Worm (Caenorhabditis elegans) whole organism, L2 larva: ENCODE results near the gene F38B7.3.

ENCODE experiments used
- F13H6.1 ChIP-seq: sonication (generic microtip); optimal IDR thresholded peaks from 2 replicates; lab custom pipeline; 2016; ENCODE audit warnings: missing genetic modification characterization, missing compliant biosample characterization
- R02D3.7 ChIP-seq: fragments of 150-350 bp; optimal IDR thresholded peaks from 2 replicates; lab custom pipeline; 2014; ENCODE audit warnings: missing biosample characterization, missing genetic modification characterization
- Y55F3AM.14 ChIP-seq: fragments of 200-800 bp; sonication (Bioruptor generic); optimal IDR thresholded peaks from 2 replicates; lab custom pipeline; 2018; ENCODE audit warnings: mild to moderate bottlenecking, missing genetic modification characterization, missing compliant biosample characterization
- alr-1 ChIP-seq: fragments of 150-350 bp; optimal IDR thresholded peaks from 2 replicates; lab custom pipeline; 2014; ENCODE audit warnings: missing biosample characterization, missing genetic modification characterization
- aly-2 ChIP-seq: fragments of 150-350 bp; optimal IDR thresholded peaks from 2 replicates; lab custom pipeline; 2014; ENCODE audit warnings: missing biosample characterization, missing genetic modification characterization
- ama-1 ChIP-seq: fragments of 150-350 bp; optimal IDR thresholded peaks from 2 replicates; lab custom pipeline; 2018; ENCODE audit warnings: inconsistent platforms
- blmp-1 ChIP-seq: sonication (generic microtip); optimal IDR thresholded peaks from 2 replicates; lab custom pipeline; 2017; ENCODE audit warnings: missing genetic modification characterization, mild to moderate bottlenecking, missing compliant biosample characterization, antibody characterized with exemption, moderate library complexity; ENCODE audit not compliant: insufficient read depth
- ceh-82 ChIP-seq: fragments of 150-350 bp; optimal IDR thresholded peaks from 2 replicates; lab custom pipeline; 2014; ENCODE audit warnings: missing biosample characterization, missing genetic modification characterization
- dmd-4 ChIP-seq: sonication (generic microtip); optimal IDR thresholded peaks from 2 replicates; lab custom pipeline; 2017; ENCODE audit warnings: missing biosample characterization, missing genetic modification characterization
- egl-27 ChIP-seq: sonication (generic microtip); optimal IDR thresholded peaks from 3 replicates; lab custom pipeline; 2017; ENCODE audit warnings: missing biosample characterization, missing genetic modification reagents, missing genetic modification characterization
- elt-1 ChIP-seq: fragments of 150-350 bp; optimal IDR thresholded peaks from 2 replicates; lab custom pipeline; 2014; ENCODE audit warnings: missing biosample characterization, missing genetic modification characterization
- elt-3 ChIP-seq: sonication (generic microtip); optimal IDR thresholded peaks from 2 replicates; lab custom pipeline; 2017; ENCODE audit warnings: missing biosample characterization, missing genetic modification characterization
- fos-1 ChIP-seq: fragments of 150-350 bp; optimal IDR thresholded peaks from 2 replicates; lab custom pipeline; 2014; ENCODE audit warnings: missing biosample characterization, missing genetic modification characterization
- gmeb-1 ChIP-seq: fragments of 150-350 bp; optimal IDR thresholded peaks from 2 replicates; lab custom pipeline; 2014; ENCODE audit warnings: missing biosample characterization, missing genetic modification characterization
- lin-11 ChIP-seq: fragments of 150-350 bp; sonication (generic microtip); optimal IDR thresholded peaks from 2 replicates; lab custom pipeline; 2014; ENCODE audit warnings: missing biosample characterization, missing genetic modification characterization, inconsistent platforms, mixed read lengths
- lin-13 ChIP-seq: fragments of 150-350 bp; optimal IDR thresholded peaks from 2 replicates; lab custom pipeline; 2014; ENCODE audit warnings: missing biosample characterization, missing genetic modification reagents, missing genetic modification characterization
- lsy-2 ChIP-seq, 2 experiments: fragments of 150-350 bp in 1 of 2; sonication (generic microtip) in 1 of 2; optimal IDR thresholded peaks; 2 replicates each; lab custom pipeline; 2014 to 2017; ENCODE audit warnings: missing biosample characterization in 2 of 2, missing genetic modification characterization in 2 of 2
- mab-5 ChIP-seq: fragments of 150-350 bp; optimal IDR thresholded peaks from 2 replicates; lab custom pipeline; 2014; ENCODE audit warnings: missing biosample characterization, missing genetic modification characterization
- mbf-1 ChIP-seq: sonication (generic microtip); optimal IDR thresholded peaks from 2 replicates; lab custom pipeline; 2017; ENCODE audit warnings: missing biosample characterization, missing genetic modification characterization
- nhr-10 ChIP-seq: sonication (generic microtip); optimal IDR thresholded peaks from 2 replicates; lab custom pipeline; 2017; ENCODE audit warnings: missing biosample characterization, missing genetic modification characterization
- nhr-12 ChIP-seq: fragments of 150-350 bp; optimal IDR thresholded peaks from 2 replicates; lab custom pipeline; 2014; ENCODE audit warnings: missing biosample characterization, missing genetic modification characterization
- nhr-129 ChIP-seq: fragments of 150-350 bp; optimal IDR thresholded peaks from 2 replicates; lab custom pipeline; 2014; ENCODE audit warnings: missing biosample characterization, missing genetic modification characterization
- nhr-23 ChIP-seq: fragments of 150-350 bp; optimal IDR thresholded peaks from 2 replicates; lab custom pipeline; 2014; ENCODE audit warnings: missing biosample characterization, missing genetic modification reagents, missing genetic modification characterization
- nhr-237 ChIP-seq: fragments of 150-350 bp; optimal IDR thresholded peaks from 2 replicates; lab custom pipeline; 2014; ENCODE audit warnings: missing biosample characterization, missing genetic modification characterization
- nhr-25 ChIP-seq: fragments of 150-350 bp; sonication (generic microtip); optimal IDR thresholded peaks from 3 replicates; lab custom pipeline; 2014; ENCODE audit warnings: missing biosample characterization, missing genetic modification characterization
- nhr-6 ChIP-seq: fragments of 150-350 bp; optimal IDR thresholded peaks from 2 replicates; lab custom pipeline; 2014; ENCODE audit warnings: missing biosample characterization, missing genetic modification characterization
- nhr-77 ChIP-seq: fragments of 150-350 bp; optimal IDR thresholded peaks from 2 replicates; lab custom pipeline; 2014; ENCODE audit warnings: missing biosample characterization, missing genetic modification characterization
- peb-1 ChIP-seq: fragments of 150-350 bp; optimal IDR thresholded peaks from 2 replicates; lab custom pipeline; 2014; ENCODE audit warnings: missing biosample characterization, missing genetic modification characterization
- sem-4 ChIP-seq: fragments of 150-350 bp; optimal IDR thresholded peaks from 2 replicates; lab custom pipeline; 2014; ENCODE audit warnings: missing biosample characterization, missing genetic modification reagents, missing genetic modification characterization
- sma-3 ChIP-seq: sonication (generic microtip); optimal IDR thresholded peaks from 2 replicates; lab custom pipeline; 2016; ENCODE audit warnings: missing genetic modification reagents, missing genetic modification characterization, missing compliant biosample characterization
- sma-9 ChIP-seq, 2 experiments: fragments of 150-350 bp in 1 of 2; sonication (generic microtip) in 1 of 2; optimal IDR thresholded peaks; 2 replicates each; lab custom pipeline; 2014 to 2016; ENCODE audit warnings: missing genetic modification characterization in 2 of 2, mild to moderate bottlenecking in 1 of 2, missing biosample characterization in 1 of 2, missing compliant biosample characterization in 1 of 2, missing genetic modification reagents in 1 of 2, moderate library complexity in 1 of 2
- snpc-4 ChIP-seq: fragments of 150-350 bp; optimal IDR thresholded peaks from 2 replicates; lab custom pipeline; 2014; ENCODE audit warnings: missing biosample characterization, missing genetic modification characterization
- unc-39 ChIP-seq: fragments of 150-350 bp; optimal IDR thresholded peaks from 2 replicates; lab custom pipeline; 2014; ENCODE audit warnings: missing biosample characterization, missing genetic modification characterization
- unc-55 ChIP-seq: fragments of 150-350 bp; sonication (generic microtip); optimal IDR thresholded peaks from 3 replicates; lab custom pipeline; 2014; ENCODE audit warnings: missing biosample characterization, missing genetic modification reagents, missing genetic modification characterization
- unc-62 ChIP-seq: fragments of 150-350 bp; optimal IDR thresholded peaks from 2 replicates; lab custom pipeline; 2014; ENCODE audit warnings: missing biosample characterization, missing genetic modification reagents, missing genetic modification characterization
- zag-1 ChIP-seq: fragments of 150-350 bp; optimal IDR thresholded peaks from 2 replicates; lab custom pipeline; 2014; ENCODE audit warnings: missing biosample characterization, missing genetic modification characterization
- ztf-11 ChIP-seq: sonication (generic microtip); optimal IDR thresholded peaks from 2 replicates; lab custom pipeline; 2017; ENCODE audit warnings: missing biosample characterization, missing genetic modification characterization
- ztf-4 ChIP-seq: fragments of 150-350 bp; optimal IDR thresholded peaks from 2 replicates; lab custom pipeline; 2014; ENCODE audit warnings: missing biosample characterization, missing genetic modification characterization

F38B7.3 gene

ce11 chrV:11513432-11513831, 35.5 kb upstream of the F38B7.3 start, which contains the start of gene C55A6.3:
Gene C55A6.3, minus strand, starts transcription at chrV:11513532.
- TF ChIP-seq gmeb-1 (tag; lab: Kevin White, UChicago): no peak
- TF ChIP-seq peb-1 (tag; lab: Kevin White, UChicago): no peak
- no peak for TF ChIP-seq nhr-23 (tag; lab: Kevin White, UChicago)
- TF ChIP-seq nhr-6 (tag; lab: Kevin White, UChicago): no peak
- TF ChIP-seq mbf-1 (tag; lab: Kevin White, UChicago): no peak
- TF ChIP-seq unc-62: no peak

DNA sequence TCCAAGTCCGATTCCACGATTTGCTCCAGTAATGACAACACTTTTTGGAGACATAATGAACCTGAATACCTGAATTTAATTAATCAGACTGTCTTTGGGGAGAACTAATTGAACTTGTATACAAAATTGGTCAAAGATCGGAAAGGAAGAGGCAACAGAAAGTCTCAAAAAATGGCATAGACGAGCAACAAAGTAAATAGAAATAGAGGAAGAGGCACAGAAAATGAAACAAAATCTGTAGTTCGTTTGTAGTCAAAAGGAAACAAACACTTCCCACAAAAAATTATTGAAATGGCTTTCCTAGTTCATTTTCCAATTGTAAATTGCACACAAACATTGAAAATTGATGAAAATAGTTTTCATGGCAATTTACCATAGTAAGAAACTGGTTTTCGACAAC, 34.2 kb upstream of the F38B7.3 start, which contains the start of gene C55A6.6:
Gene C55A6.6, minus strand, starts transcription at position 61 of the 400 bp plus-strand sequence.
- TF ChIP-seq sem-4 (tag; lab: Kevin White, UChicago) (no peak), mab-5 (tag; lab: Kevin White, UChicago) (no peak), F13H6.1 (no peak), nhr-12 (tag; lab: Kevin White, UChicago) (no peak), unc-55 (GFP tag; lab: Kevin White, UChicago) (no peak), aly-2 (tag; lab: Kevin White, UChicago) (no peak), unc-62 (no peak), nhr-77 (tag; lab: Kevin White, UChicago) (no peak), lin-13 (GFP tag; lab: Kevin White, UChicago) (no peak), sma-3 (GFP tag; lab: Kevin White, UChicago) (no peak), elt-3 (no peak), alr-1 (tag; lab: Kevin White, UChicago) (no peak), nhr-6 (tag; lab: Kevin White, UChicago) (no peak), gmeb-1 (tag; lab: Kevin White, UChicago) (no peak), ceh-82 (no peak), lsy-2 (tag; optimal IDR thresholded peaks at IDR 0.05; lab: Kevin White, UChicago) (no peak), zag-1 (no peak), snpc-4 (no peak)

- TF ChIP-seq nhr-23 (tag; lab: Kevin White, UChicago): no peak
- no peak for TF ChIP-seq peb-1 (tag; lab: Kevin White, UChicago)
- TF ChIP-seq dmd-4 (tag; lab: Kevin White, UChicago): no peak
Measured at ce11 chrV:11515145-11515544, 33.8 kb upstream of the F38B7.3 start.

DNA sequence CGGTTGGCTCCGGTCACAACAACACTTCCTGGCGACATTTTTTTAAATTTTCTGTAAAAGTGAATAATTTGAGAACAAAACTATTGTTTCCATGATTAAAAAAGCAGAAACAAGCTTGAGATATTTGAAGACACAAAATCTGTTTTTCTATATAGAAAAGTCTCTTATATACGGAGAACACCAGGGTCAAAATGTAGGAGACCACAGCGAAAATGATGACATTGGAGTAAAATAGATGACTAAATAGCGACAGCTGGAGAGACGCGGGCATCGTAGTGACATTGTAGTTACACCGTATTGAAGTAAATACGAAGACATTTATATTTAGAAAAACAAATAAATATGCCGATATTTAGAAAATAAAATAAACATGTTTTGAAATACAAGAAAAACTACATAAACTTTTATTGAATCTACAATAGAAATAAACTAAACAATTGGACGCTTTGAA, 32.7 kb upstream of the F38B7.3 start, which contains the start of gene sdz-8:
Gene sdz-8, minus strand, starts transcription at position 51 of the 451 bp plus-strand sequence.
- TF ChIP-seq nhr-237 (tag; lab: Kevin White, UChicago) (no peak), elt-1 (tag; lab: Kevin White, UChicago) (no peak), nhr-10 (tag; lab: Kevin White, UChicago) (no peak), snpc-4 (no peak), sem-4 (tag; lab: Kevin White, UChicago) (no peak), egl-27 (tag; lab: Kevin White, UChicago) (no peak), ama-1 (lab: Kevin White, UChicago) (no peak), ztf-11 (tag; lab: Kevin White, UChicago) (no peak), zag-1 (no peak), Y55F3AM.14 (GFP tag; lab: Kevin White, UChicago) (no peak), ceh-82 (no peak), fos-1 (tag; lab: Kevin White, UChicago) (no peak), sma-9 (GFP tag; optimal IDR thresholded peaks at IDR 0.05; lab: Kevin White, UChicago) (no peak), sma-9 (tag; optimal IDR thresholded peaks at IDR 0.05; lab: Kevin White, UChicago) (no peak), ztf-4 (tag; lab: Kevin White, UChicago) (no peak), lin-13 (GFP tag; lab: Kevin White, UChicago) (no peak)

DNA sequence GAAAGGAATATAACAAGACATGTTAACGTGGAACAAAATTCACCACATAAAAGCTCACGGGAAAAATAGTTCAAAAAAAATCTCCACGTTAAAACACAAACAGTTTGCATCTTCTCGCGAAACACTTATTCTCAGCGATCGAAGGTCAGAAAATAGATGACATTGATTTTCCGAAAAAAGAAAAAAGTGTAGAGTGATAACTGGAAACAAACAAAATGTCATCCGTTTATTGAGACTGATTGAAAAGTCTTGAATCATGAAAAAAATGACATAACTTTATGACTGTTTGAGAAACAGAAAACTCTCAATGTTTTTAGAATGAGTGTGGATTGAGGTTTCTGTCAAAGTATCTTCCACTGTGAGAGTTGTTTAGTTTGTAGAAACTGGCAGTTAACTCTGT, 31.1 kb upstream of the F38B7.3 start, which contains the start of gene C55A6.4:
Gene C55A6.4, minus strand, starts transcription at position 101 of the 400 bp plus-strand sequence.
- no peak for TF ChIP-seq blmp-1 (tag; lab: Kevin White, UChicago)
- TF ChIP-seq unc-39: no peak
- no peak for TF ChIP-seq elt-1 (tag; lab: Kevin White, UChicago)
- no peak for TF ChIP-seq Y55F3AM.14 (GFP tag; lab: Kevin White, UChicago)
- no peak for TF ChIP-seq nhr-25
- TF ChIP-seq unc-62: no peak
- TF ChIP-seq snpc-4: no peak
- no peak for TF ChIP-seq F13H6.1
- no peak for TF ChIP-seq nhr-129 (tag; lab: Kevin White, UChicago)
- no peak for TF ChIP-seq lin-11 (tag; lab: Kevin White, UChicago)
- no peak for TF ChIP-seq nhr-12 (tag; lab: Kevin White, UChicago)
- TF ChIP-seq R02D3.7 (tag; lab: Kevin White, UChicago): no peak
- no peak for TF ChIP-seq nhr-10 (tag; lab: Kevin White, UChicago)
- no peak for TF ChIP-seq sma-3 (GFP tag; lab: Kevin White, UChicago)
- no peak for TF ChIP-seq ztf-4 (tag; lab: Kevin White, UChicago)
- no peak for TF ChIP-seq sem-4 (tag; lab: Kevin White, UChicago)
